Worm (Caenorhabditis elegans) whole organism, L1 larva: ENCODE measurements around the gene nspb-3.

Experiments
- efl-1 ChIP-seq, 4 experiments: fragments of 150-350 bp; optimal IDR thresholded peaks in 3 of 4; peaks in 1 of 4; 1 replicate in 1 of 4; 2 replicates in 3 of 4; lab custom pipeline; 2014; ENCODE audit warnings: missing biosample characterization in 2 of 4, missing genetic modification characterization in 2 of 4, missing genetic modification reagents in 2 of 4
- jun-1 ChIP-seq: fragments of 150-350 bp; optimal IDR thresholded peaks from 2 replicates; lab custom pipeline; 2014; ENCODE audit warnings: missing biosample characterization, missing genetic modification reagents, missing genetic modification characterization
- nhr-11 ChIP-seq: fragments of 150-350 bp; optimal IDR thresholded peaks from 2 replicates; lab custom pipeline; 2014; ENCODE audit warnings: missing biosample characterization, missing genetic modification characterization
- nhr-28 ChIP-seq: fragments of 150-350 bp; optimal IDR thresholded peaks from 2 replicates; lab custom pipeline; 2014; ENCODE audit warnings: missing biosample characterization, missing genetic modification characterization
- unc-62 ChIP-seq: fragments of 150-350 bp; optimal IDR thresholded peaks from 2 replicates; lab custom pipeline; 2014; ENCODE audit warnings: missing biosample characterization, missing genetic modification reagents, missing genetic modification characterization

DNA sequence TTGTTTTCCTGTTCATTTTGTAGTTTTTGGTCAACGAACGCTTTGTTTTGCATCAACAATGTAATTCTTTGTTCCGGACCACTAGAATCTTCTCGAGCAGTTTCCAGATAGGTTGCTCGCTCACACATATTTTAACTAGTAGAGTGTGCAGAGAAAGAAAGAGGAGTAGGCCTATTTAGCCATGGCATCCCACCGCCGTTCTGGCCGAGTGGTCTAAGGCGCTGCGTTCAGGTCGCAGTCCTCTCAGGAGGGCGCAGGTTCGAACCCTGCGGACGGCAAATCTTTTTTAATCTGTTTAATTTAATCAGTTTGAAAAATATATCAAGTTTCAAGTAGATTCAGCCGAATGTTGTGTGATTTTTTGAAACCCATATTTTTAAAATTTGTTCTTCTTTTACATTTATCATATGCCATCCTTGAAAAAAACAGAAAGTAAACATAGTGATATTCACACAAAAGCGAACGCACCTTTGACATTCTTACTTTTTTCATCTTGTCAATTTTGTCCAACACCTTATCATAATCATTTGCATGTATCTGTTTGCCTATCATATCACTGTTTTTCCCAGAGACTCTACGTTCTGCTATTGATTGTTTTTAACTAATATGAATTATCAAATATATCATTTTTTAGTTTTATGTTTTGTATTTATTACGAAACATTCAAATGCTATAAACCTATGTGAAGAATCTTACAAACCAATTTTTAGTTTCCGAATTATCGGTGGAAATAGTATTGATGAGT is 38.0 kb downstream of the nspb-3 start, which contains the start of gene try-3:
- TF ChIP-seq jun-1 (tag; lab: Kevin White, UChicago), result no peak
- peak; percentile 60 to 72 for TF ChIP-seq efl-1 (optimal IDR thresholded peaks at IDR 0.05; lab: Kevin White, UChicago)
- peak; percentile 56 to 95 for TF ChIP-seq efl-1 (GFP tag; optimal IDR thresholded peaks at IDR 0.05 in 1 of 2; lab: Kevin White, UChicago)
- no peak for TF ChIP-seq nhr-11 (tag; lab: Kevin White, UChicago)
- TF ChIP-seq nhr-28 (tag; lab: Kevin White, UChicago), result no peak
- TF ChIP-seq unc-62 (GFP tag; lab: Kevin White, UChicago), result no peak
